Worm (Caenorhabditis elegans): ENCODE data around the gene F18E9.8.

DNA sequence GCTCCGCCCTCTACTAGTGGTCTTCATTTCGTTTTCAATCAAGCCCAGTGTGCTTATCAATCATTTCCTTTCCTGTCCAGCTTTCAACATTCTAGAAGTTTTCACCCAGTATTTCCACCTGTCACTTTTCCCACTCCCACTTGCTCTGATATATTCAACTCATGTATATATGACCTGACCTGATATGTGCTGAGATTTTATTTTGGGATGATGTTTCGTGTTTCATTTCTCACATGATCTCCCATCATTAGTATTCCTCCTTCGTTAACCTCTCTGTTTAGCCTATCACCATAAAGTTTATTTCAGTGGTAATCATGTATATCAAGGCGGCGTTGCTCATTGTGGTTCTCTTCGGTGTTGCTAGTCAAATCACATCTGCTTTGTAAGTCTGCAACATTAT lies 11.5 kb upstream of the F18E9.8 start, which contains the start of gene nlp-7:
- TF ChIP-seq ceh-83 (GFP tag; optimal IDR thresholded peaks at IDR 0.05) (no peak), lsy-2 (tag; optimal IDR thresholded peaks at IDR 0.05) (no peak), tbx-8 (GFP tag; optimal IDR thresholded peaks at IDR 0.05) (no peak), mep-1 (tag; optimal IDR thresholded peaks at IDR 0.05) (no peak), ztf-11 (tag; optimal IDR thresholded peaks at IDR 0.05) (no peak), unc-39 (tag; optimal IDR thresholded peaks at IDR 0.05) (no peak), sptf-1 (tag; optimal IDR thresholded peaks at IDR 0.05) (no peak), nhr-28 (tag; optimal IDR thresholded peaks at IDR 0.05) (no peak)

All from whole organism, mixed stage, embryonic.